ENCODE assay signal across 1 fruit fly cellular context in genomic region chr3L:91933-92332, dm6.
TF ChIP-seq lines count a peak whose summit lies in the region.

No protein-coding gene starts in this region.

TF ChIP-seq in whole organism, embryonic, 481 proteins besides CTCF, POLR2A, EP300 and RAD21 (continued from another document):
- TF ChIP-seq ewg (GFP tag; optimal IDR thresholded peaks at IDR 0.05; lab: Kevin White, UChicago) (no peak), CG31365 (tag; optimal IDR thresholded peaks at IDR 0.05; lab: Kevin White, UChicago) (no peak), dan (GFP tag; IDR thresholded peaks at IDR 0.05; lab: Robert Waterston, UW) (no peak), CG13287 (GFP tag; IDR thresholded peaks at IDR 0.05; lab: Robert Waterston, UW; ENCODE audit: partially characterized antibody) (peak; percentile 15; the same call in 1 of the 2 replicates), D19B (GFP tag; optimal IDR thresholded peaks at IDR 0.05; lab: Kevin White, UChicago) (peak; percentile 14), Hand (GFP tag; optimal IDR thresholded peaks at IDR 0.05; lab: Kevin White, UChicago) (no peak), dysf (GFP tag; IDR thresholded peaks at IDR 0.05; lab: Robert Waterston, UW) (no peak), HmgD (GFP tag; optimal IDR thresholded peaks at IDR 0.05; lab: Kevin White, UChicago) (no peak), sc (optimal IDR thresholded peaks at IDR 0.05; lab: Kevin White, UChicago) (no peak), sc (GFP tag; optimal IDR thresholded peaks at IDR 0.05; lab: Kevin White, UChicago) (no peak), CG7556 (GFP tag; optimal IDR thresholded peaks at IDR 0.05; lab: Kevin White, UChicago) (no peak), Drgx (GFP tag; IDR thresholded peaks at IDR 0.05; lab: Robert Waterston, UW) (no peak), tin (GFP tag; optimal IDR thresholded peaks at IDR 0.05; lab: Kevin White, UChicago) (no peak), Stat92E (GFP tag; optimal IDR thresholded peaks at IDR 0.05; lab: Kevin White, UChicago) (no peak), tio (GFP tag; optimal IDR thresholded peaks at IDR 0.05; lab: Kevin White, UChicago) (no peak), CG4424 (GFP tag; optimal IDR thresholded peaks at IDR 0.05; lab: Kevin White, UChicago) (no peak), CG6689 (GFP tag; IDR thresholded peaks at IDR 0.05; lab: Robert Waterston, UW) (no peak), Side (GFP tag; optimal IDR thresholded peaks at IDR 0.05; lab: Kevin White, UChicago) (no peak), Dek (tag; optimal IDR thresholded peaks at IDR 0.05; lab: Kevin White, UChicago) (no peak), CG6654 (GFP tag; optimal IDR thresholded peaks at IDR 0.05; lab: Kevin White, UChicago) (no peak), cwo (GFP tag; optimal IDR thresholded peaks at IDR 0.05; lab: Kevin White, UChicago) (peak; percentile 98), CG2875 (GFP tag; optimal IDR thresholded peaks at IDR 0.05; lab: Kevin White, UChicago) (no peak), Kr (GFP tag; optimal IDR thresholded peaks at IDR 0.05; lab: Kevin White, UChicago) (no peak), az2 (GFP tag; optimal IDR thresholded peaks at IDR 0.05; lab: Kevin White, UChicago) (no peak), cg (GFP tag; optimal IDR thresholded peaks at IDR 0.05; lab: Kevin White, UChicago) (no peak), CG34224 (GFP tag; IDR thresholded peaks at IDR 0.05; lab: Robert Waterston, UW; ENCODE audit: partially characterized antibody) (0 out of 3 replicates have a peak, but pooled peaks have one; percentile 32), CG7928 (GFP tag; optimal IDR thresholded peaks at IDR 0.05; lab: Kevin White, UChicago) (no peak), BEAF-32 (GFP tag; optimal IDR thresholded peaks at IDR 0.05; lab: Kevin White, UChicago) (no peak), Nf-YA (GFP tag; IDR thresholded peaks at IDR 0.05; lab: Robert Waterston, UW) (no peak), CG14050 (GFP tag; IDR thresholded peaks at IDR 0.05; lab: Robert Waterston, UW) (no peak), CG12769 (tag; optimal IDR thresholded peaks at IDR 0.05; lab: Kevin White, UChicago) (peak; percentile 73), CG10274 (GFP tag; optimal IDR thresholded peaks at IDR 0.05; lab: Kevin White, UChicago) (no peak), Jarid2 (GFP tag; optimal IDR thresholded peaks at IDR 0.05; lab: Kevin White, UChicago) (no peak), B-H2 (GFP tag; optimal IDR thresholded peaks at IDR 0.05; lab: Kevin White, UChicago) (peak; percentile 16), nmo (GFP tag; optimal IDR thresholded peaks at IDR 0.05; lab: Kevin White, UChicago) (no peak), dmrt99B (tag; optimal IDR thresholded peaks at IDR 0.05; lab: Kevin White, UChicago) (no peak), ash1 (GFP tag; optimal IDR thresholded peaks at IDR 0.05; lab: Kevin White, UChicago) (no peak), Doc3 (GFP tag; IDR thresholded peaks at IDR 0.05; lab: Robert Waterston, UW; ENCODE audit: partially characterized antibody) (no peak), Poxn (GFP tag; IDR thresholded peaks at IDR 0.05; lab: Robert Waterston, UW) (no peak), Hr3 (GFP tag; optimal IDR thresholded peaks at IDR 0.05; lab: Kevin White, UChicago) (no peak), odd (GFP tag; optimal IDR thresholded peaks at IDR 0.05; lab: Kevin White, UChicago) (no peak), sr (GFP tag; IDR thresholded peaks at IDR 0.05; lab: Robert Waterston, UW) (no peak), zen2 (GFP tag; IDR thresholded peaks at IDR 0.05; lab: Robert Waterston, UW; ENCODE audit: partially characterized antibody) (no peak), fd3F (GFP tag; optimal IDR thresholded peaks at IDR 0.05; lab: Kevin White, UChicago) (no peak), CG1529 (GFP tag; optimal IDR thresholded peaks at IDR 0.05; lab: Kevin White, UChicago) (no peak), CG10565 (GFP tag; optimal IDR thresholded peaks at IDR 0.05; lab: Kevin White, UChicago) (no peak), CG7357 (GFP tag; IDR thresholded peaks at IDR 0.05; lab: Robert Waterston, UW) (no peak), bab2 (GFP tag; optimal IDR thresholded peaks at IDR 0.05; lab: Kevin White, UChicago) (no peak), gem (tag; optimal IDR thresholded peaks at IDR 0.05; lab: Kevin White, UChicago) (no peak), pan (optimal IDR thresholded peaks at IDR 0.05; lab: Kevin White, UChicago) (no peak), pan (GFP tag; optimal IDR thresholded peaks at IDR 0.05 in 1 of 2, IDR thresholded peaks at IDR 0.05 in 1 of 2) (peak in 1 of 2 experiments; percentile 55), CG17359 (tag; optimal IDR thresholded peaks at IDR 0.05; lab: Kevin White, UChicago) (no peak), gcm2 (GFP tag; optimal IDR thresholded peaks at IDR 0.05; lab: Kevin White, UChicago) (no peak), sna (GFP tag; IDR thresholded peaks at IDR 0.05; lab: Robert Waterston, UW; ENCODE audit: partially characterized antibody) (no peak), Myb (GFP tag; optimal IDR thresholded peaks at IDR 0.05; lab: Kevin White, UChicago) (no peak), Dp (GFP tag; optimal IDR thresholded peaks at IDR 0.05; lab: Kevin White, UChicago) (no peak), Deaf1 (tag; optimal IDR thresholded peaks at IDR 0.05; lab: Kevin White, UChicago) (peak; percentile 45), CG7786 (GFP tag; optimal IDR thresholded peaks at IDR 0.05; lab: Kevin White, UChicago) (no peak), CG17568 (GFP tag; optimal IDR thresholded peaks at IDR 0.05; lab: Kevin White, UChicago) (no peak), CG1647 (GFP tag; optimal IDR thresholded peaks at IDR 0.05; lab: Kevin White, UChicago) (no peak), CG16779 (GFP tag; IDR thresholded peaks at IDR 0.05; lab: Robert Waterston, UW) (no peak), CG11560 (tag; IDR thresholded peaks at IDR 0.05; lab: Robert Waterston, UW) (no peak), Oli (tag; optimal IDR thresholded peaks at IDR 0.05; lab: Kevin White, UChicago) (no peak), zf30C (GFP tag; optimal IDR thresholded peaks at IDR 0.05; lab: Kevin White, UChicago) (no peak), CG7963 (GFP tag; IDR thresholded peaks at IDR 0.05; lab: Robert Waterston, UW; ENCODE audit: partially characterized antibody) (no peak), CG9876 (GFP tag; optimal IDR thresholded peaks at IDR 0.05; lab: Kevin White, UChicago) (no peak), Trl (optimal IDR thresholded peaks at IDR 0.05; lab: Kevin White, UChicago) (no peak), Trl (GFP tag; optimal IDR thresholded peaks at IDR 0.05; lab: Kevin White, UChicago) (no peak), Hsf (GFP tag; optimal IDR thresholded peaks at IDR 0.05; lab: Kevin White, UChicago) (no peak), CG15514 (GFP tag; optimal IDR thresholded peaks at IDR 0.05; lab: Kevin White, UChicago) (peak; percentile 23), sens (GFP tag; lab: Kevin White, UChicago) (no peak), Atf6 (GFP tag; IDR thresholded peaks at IDR 0.05; lab: Robert Waterston, UW) (no peak), HHEX (GFP tag; optimal IDR thresholded peaks at IDR 0.05; lab: Kevin White, UChicago) (no peak), MTF-1 (GFP tag; optimal IDR thresholded peaks at IDR 0.05; lab: Kevin White, UChicago; ENCODE audit: borderline replicate concordance) (no peak), CG31388 (GFP tag; optimal IDR thresholded peaks at IDR 0.05; lab: Kevin White, UChicago) (no peak), tna (GFP tag; IDR thresholded peaks at IDR 0.05; lab: Robert Waterston, UW; ENCODE audit: partially characterized antibody) (no peak), emc (GFP tag; optimal IDR thresholded peaks at IDR 0.05; lab: Kevin White, UChicago) (no peak), CG8765 (GFP tag; IDR thresholded peaks at IDR 0.05; lab: Robert Waterston, UW) (no peak), CG6683 (GFP tag; optimal IDR thresholded peaks at IDR 0.05; lab: Kevin White, UChicago) (no peak), CG32532 (GFP tag; IDR thresholded peaks at IDR 0.05; lab: Robert Waterston, UW) (peak; percentile 11; the same call in 1 of the 2 replicates), CG31224 (GFP tag; IDR thresholded peaks at IDR 0.05; lab: Robert Waterston, UW) (no peak), CG18011 (GFP tag; optimal IDR thresholded peaks at IDR 0.05; lab: Kevin White, UChicago) (no peak), CG14667 (GFP tag; IDR thresholded peaks at IDR 0.05; lab: Robert Waterston, UW) (no peak), MBD-R2 (GFP tag; IDR thresholded peaks at IDR 0.05; lab: Robert Waterston, UW) (no peak; the same call in 1 of the 2 replicates), CG13894 (tag; optimal IDR thresholded peaks at IDR 0.05; lab: Kevin White, UChicago) (peak; percentile 27), dpn (GFP tag; optimal IDR thresholded peaks at IDR 0.05; lab: Kevin White, UChicago) (no peak), CHES-1-like (GFP tag; optimal IDR thresholded peaks at IDR 0.05; lab: Kevin White, UChicago) (no peak), slbo (GFP tag; IDR thresholded peaks at IDR 0.05; lab: Robert Waterston, UW) (no peak), sima (GFP tag; optimal IDR thresholded peaks at IDR 0.05; lab: Kevin White, UChicago) (no peak), CG4360 (GFP tag; IDR thresholded peaks at IDR 0.05; lab: Robert Waterston, UW) (0 out of 2 replicates have a peak, but pooled peaks have one; percentile 44), CG11723 (GFP tag; optimal IDR thresholded peaks at IDR 0.05; lab: Kevin White, UChicago) (no peak), vvl (GFP tag; IDR thresholded peaks at IDR 0.05; lab: Robert Waterston, UW) (no peak), CG2678 (tag; optimal IDR thresholded peaks at IDR 0.05; lab: Kevin White, UChicago) (peak; percentile 6), CG9437 (GFP tag; optimal IDR thresholded peaks at IDR 0.05; lab: Kevin White, UChicago) (no peak)
TF ChIP-seq in whole organism, embryonic: peak in this region for 40.
